Worm (Caenorhabditis elegans) whole organism, L1 larva: ENCODE data around the gene F58A6.2.

Source experiments
- alr-1 ChIP-seq: fragments of 200-800 bp; sonication (Bioruptor generic); optimal IDR thresholded peaks from 2 replicates; lab custom pipeline; 2018; ENCODE audit warnings: borderline replicate concordance, mild to moderate bottlenecking, missing genetic modification characterization, missing compliant biosample characterization
- ama-1 ChIP-seq: fragments of 150-350 bp; optimal IDR thresholded peaks from 2 replicates; lab custom pipeline; 2014
- blmp-1 ChIP-seq: fragments of 150-350 bp; optimal IDR thresholded peaks from 2 replicates; lab custom pipeline; 2014; ENCODE audit warnings: missing biosample characterization, missing genetic modification characterization
- ceh-63 ChIP-seq: fragments of 200-800 bp; sonication (Bioruptor generic); optimal IDR thresholded peaks from 2 replicates; lab custom pipeline; 2018; ENCODE audit warnings: mild to moderate bottlenecking, missing genetic modification characterization, missing compliant biosample characterization
- ceh-8 ChIP-seq: fragments of 200-800 bp; sonication (Bioruptor generic); optimal IDR thresholded peaks from 2 replicates; lab custom pipeline; 2018; ENCODE audit warnings: mild to moderate bottlenecking, missing genetic modification characterization, moderate library complexity, missing compliant biosample characterization
- ceh-82 ChIP-seq, 3 experiments: fragments of 150-350 bp in 1 of 3; sonication (generic microtip) in 2 of 3; optimal IDR thresholded peaks; 2 replicates each; lab custom pipeline; 2014 to 2017; ENCODE audit warnings: missing biosample characterization in 3 of 3, missing genetic modification characterization in 3 of 3
- ceh-90 ChIP-seq: sonication (generic microtip); optimal IDR thresholded peaks from 2 replicates; lab custom pipeline; 2016; ENCODE audit warnings: missing genetic modification characterization, missing compliant biosample characterization
- ces-1 ChIP-seq: fragments of 150-350 bp; optimal IDR thresholded peaks from 2 replicates; lab custom pipeline; 2014; ENCODE audit warnings: missing biosample characterization, missing genetic modification reagents, missing genetic modification characterization
- dpl-1 ChIP-seq, 3 experiments: fragments of 150-350 bp in 2 of 3; sonication (generic microtip) in 1 of 3; optimal IDR thresholded peaks; 2 replicates each; lab custom pipeline; 2014 to 2017; ENCODE audit warnings: missing biosample characterization in 3 of 3, missing genetic modification characterization in 3 of 3, missing genetic modification reagents in 3 of 3
- efl-3 ChIP-seq: fragments of 200-800 bp; sonication (Bioruptor generic); optimal IDR thresholded peaks from 2 replicates; lab custom pipeline; 2018; ENCODE audit warnings: mild to moderate bottlenecking, missing genetic modification characterization, missing compliant biosample characterization
- elt-2 ChIP-seq: sonication (generic microtip); optimal IDR thresholded peaks from 2 replicates; lab custom pipeline; 2016; ENCODE audit warnings: missing genetic modification characterization, mild to moderate bottlenecking, inconsistent platforms, missing compliant biosample characterization, missing genetic modification reagents
- fkh-10 ChIP-seq: sonication (generic microtip); optimal IDR thresholded peaks from 2 replicates; lab custom pipeline; 2017; ENCODE audit warnings: missing biosample characterization, missing genetic modification reagents, missing genetic modification characterization
- hpl-2 ChIP-seq: fragments of 150-350 bp; optimal IDR thresholded peaks from 2 replicates; lab custom pipeline; 2014; ENCODE audit warnings: missing biosample characterization, missing genetic modification reagents, missing genetic modification characterization
- irx-1 ChIP-seq: sonication (generic microtip); optimal IDR thresholded peaks from 2 replicates; lab custom pipeline; 2016; ENCODE audit warnings: missing genetic modification characterization, missing compliant biosample characterization
- jun-1 ChIP-seq: fragments of 150-350 bp; optimal IDR thresholded peaks from 2 replicates; lab custom pipeline; 2014; ENCODE audit warnings: missing biosample characterization, missing genetic modification reagents, missing genetic modification characterization
- lin-13 ChIP-seq: fragments of 150-350 bp; optimal IDR thresholded peaks from 2 replicates; lab custom pipeline; 2014; ENCODE audit warnings: missing biosample characterization, missing genetic modification reagents, missing genetic modification characterization
- lin-14 ChIP-seq: fragments of 200-800 bp; sonication (Bioruptor generic); optimal IDR thresholded peaks from 2 replicates; lab custom pipeline; 2018; ENCODE audit warnings: mild to moderate bottlenecking, missing genetic modification characterization, moderate library complexity, missing compliant biosample characterization
- lin-15B ChIP-seq: fragments of 150-350 bp; sonication (generic microtip); optimal IDR thresholded peaks from 3 replicates; lab custom pipeline; 2014; ENCODE audit warnings: missing biosample characterization, missing genetic modification characterization
- lin-35 ChIP-seq, 2 experiments: fragments of 150-350 bp; optimal IDR thresholded peaks; 2 replicates each; lab custom pipeline; 2014; ENCODE audit warnings: missing biosample characterization in 2 of 2, missing genetic modification characterization in 2 of 2, missing genetic modification reagents in 2 of 2
- lir-3 ChIP-seq: sonication (generic microtip); optimal IDR thresholded peaks from 2 replicates; lab custom pipeline; 2016; ENCODE audit warnings: mild to moderate bottlenecking, missing genetic modification characterization, moderate library complexity, missing compliant biosample characterization; ENCODE audit not compliant: poor library complexity
- mab-9 ChIP-seq: fragments of 200-800 bp; sonication (Bioruptor generic); IDR thresholded peaks from 2 replicates; pipeline ENCODE4 v1.3.6; 2022; ENCODE audit warnings: missing genetic modification reagents, missing genetic modification characterization, missing compliant biosample characterization
- mep-1 ChIP-seq: fragments of 150-350 bp; optimal IDR thresholded peaks from 2 replicates; lab custom pipeline; 2014; ENCODE audit warnings: missing biosample characterization, missing genetic modification characterization
- nhr-11 ChIP-seq: fragments of 150-350 bp; optimal IDR thresholded peaks from 2 replicates; lab custom pipeline; 2014; ENCODE audit warnings: missing biosample characterization, missing genetic modification characterization
- nhr-12 ChIP-seq: sonication (generic microtip); optimal IDR thresholded peaks from 2 replicates; lab custom pipeline; 2017; ENCODE audit warnings: missing biosample characterization, missing genetic modification characterization
- nhr-19 ChIP-seq: fragments of 200-800 bp; sonication (Bioruptor generic); conservative IDR thresholded peaks from 2 replicates; pipeline ENCODE4 v1.3.6; 2022; ENCODE audit warnings: missing genetic modification characterization, missing compliant biosample characterization
- nhr-237 ChIP-seq: fragments of 150-350 bp; optimal IDR thresholded peaks from 2 replicates; lab custom pipeline; 2014; ENCODE audit warnings: missing biosample characterization, missing genetic modification characterization
- nhr-28 ChIP-seq: fragments of 150-350 bp; optimal IDR thresholded peaks from 2 replicates; lab custom pipeline; 2014; ENCODE audit warnings: missing biosample characterization, missing genetic modification characterization
- nhr-71 ChIP-seq: sonication (generic microtip); optimal IDR thresholded peaks from 2 replicates; lab custom pipeline; 2016; ENCODE audit warnings: mild to moderate bottlenecking, missing genetic modification characterization, moderate library complexity, missing compliant biosample characterization
- nhr-84 ChIP-seq: sonication (generic microtip); optimal IDR thresholded peaks from 2 replicates; lab custom pipeline; 2017; ENCODE audit warnings: missing biosample characterization, missing genetic modification characterization
- nhr-85 ChIP-seq: sonication (generic microtip); peaks from one replicate; lab custom pipeline; 2016; ENCODE audit warnings: missing genetic modification characterization, inconsistent platforms, missing compliant biosample characterization
- nhr-90 ChIP-seq: sonication (generic microtip); optimal IDR thresholded peaks from 2 replicates; lab custom pipeline; 2016; ENCODE audit warnings: mild to moderate bottlenecking, missing genetic modification characterization, missing compliant biosample characterization; ENCODE audit not compliant: poor library complexity
- sox-4 ChIP-seq: sonication (generic microtip); optimal IDR thresholded peaks from 2 replicates; lab custom pipeline; 2016; ENCODE audit warnings: missing genetic modification characterization, missing compliant biosample characterization
- tbx-2 ChIP-seq: sonication (generic microtip); optimal IDR thresholded peaks from 2 replicates; lab custom pipeline; 2016; ENCODE audit warnings: missing genetic modification characterization, missing compliant biosample characterization
- tlp-1 ChIP-seq: fragments of 150-350 bp; optimal IDR thresholded peaks from 2 replicates; lab custom pipeline; 2014; ENCODE audit warnings: missing biosample characterization, missing genetic modification characterization
- unc-62 ChIP-seq: fragments of 150-350 bp; optimal IDR thresholded peaks from 2 replicates; lab custom pipeline; 2014; ENCODE audit warnings: missing biosample characterization, missing genetic modification reagents, missing genetic modification characterization
- xbp-1 ChIP-seq: sonication (generic microtip); optimal IDR thresholded peaks from 2 replicates; lab custom pipeline; 2016; ENCODE audit warnings: missing genetic modification characterization, missing compliant biosample characterization
- zag-1 ChIP-seq: fragments of 150-350 bp; optimal IDR thresholded peaks from 2 replicates; lab custom pipeline; 2014; ENCODE audit warnings: missing biosample characterization, missing genetic modification characterization
- ztf-11 ChIP-seq, 2 experiments: sonication (generic microtip); optimal IDR thresholded peaks; 2 replicates each; lab custom pipeline; 2016 to 2017; ENCODE audit warnings: missing genetic modification characterization in 2 of 2, missing biosample characterization in 1 of 2, missing compliant biosample characterization in 1 of 2

The F58A6.2 gene

DNA sequence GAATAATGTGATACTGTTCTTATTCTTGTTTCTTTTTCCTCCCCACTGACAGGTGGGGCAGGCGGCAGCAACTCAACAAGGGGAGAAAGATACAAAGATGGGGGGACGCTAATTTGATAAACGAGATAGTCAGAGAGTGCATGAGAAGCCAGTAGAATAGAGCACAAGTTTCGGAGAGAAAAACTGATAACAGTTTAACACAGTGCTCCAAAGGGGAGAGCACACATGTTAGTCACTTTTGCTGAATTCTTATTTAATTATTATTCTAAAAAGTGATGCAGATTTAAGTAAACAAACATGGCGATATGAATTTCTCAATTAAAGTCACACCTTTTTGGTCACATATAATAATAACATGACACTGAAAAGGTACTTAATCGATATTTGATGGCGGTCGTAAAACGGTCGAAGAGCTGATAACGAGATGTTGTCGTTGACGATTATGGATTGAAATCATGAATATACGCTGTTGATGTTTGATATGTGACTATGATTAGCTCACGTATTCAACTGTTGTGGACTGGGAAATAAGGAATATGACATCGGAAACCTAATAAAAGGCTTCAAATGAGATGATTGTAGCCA is 49.5 kb downstream of the F58A6.2 start:
- TF ChIP-seq ceh-63 (GFP tag; lab: Kevin White, UChicago): no peak
- no peak for TF ChIP-seq nhr-237 (tag; lab: Kevin White, UChicago)
- no peak for TF ChIP-seq mep-1 (tag; lab: Kevin White, UChicago)
- TF ChIP-seq tlp-1 (tag; lab: Kevin White, UChicago): peak; percentile 44
- TF ChIP-seq elt-2: peak; percentile 97
- peak; percentile 23 for TF ChIP-seq lin-14 (GFP tag; lab: Kevin White, UChicago)
- no peak for TF ChIP-seq hpl-2 (GFP tag; lab: Kevin White, UChicago)
- no peak for TF ChIP-seq nhr-19 (GFP tag; lab: Robert Waterston, UW)
- no peak for TF ChIP-seq nhr-90 (tag; lab: Kevin White, UChicago)
- TF ChIP-seq nhr-71 (tag; lab: Kevin White, UChicago): peak; percentile 36
- TF ChIP-seq irx-1: no peak
- no peak for TF ChIP-seq alr-1
- no peak for TF ChIP-seq nhr-12 (tag; lab: Kevin White, UChicago)
- no peak for TF ChIP-seq nhr-11 (tag; lab: Kevin White, UChicago)

- no peak for TF ChIP-seq mep-1 (tag; lab: Kevin White, UChicago)
- TF ChIP-seq elt-2: peak; percentile 88
- TF ChIP-seq zag-1: no peak
- no peak for TF ChIP-seq fkh-10 (GFP tag; lab: Kevin White, UChicago)
Measured at ce11 chrII:5186870-5187269, 50.4 kb downstream of the F58A6.2 start.

DNA sequence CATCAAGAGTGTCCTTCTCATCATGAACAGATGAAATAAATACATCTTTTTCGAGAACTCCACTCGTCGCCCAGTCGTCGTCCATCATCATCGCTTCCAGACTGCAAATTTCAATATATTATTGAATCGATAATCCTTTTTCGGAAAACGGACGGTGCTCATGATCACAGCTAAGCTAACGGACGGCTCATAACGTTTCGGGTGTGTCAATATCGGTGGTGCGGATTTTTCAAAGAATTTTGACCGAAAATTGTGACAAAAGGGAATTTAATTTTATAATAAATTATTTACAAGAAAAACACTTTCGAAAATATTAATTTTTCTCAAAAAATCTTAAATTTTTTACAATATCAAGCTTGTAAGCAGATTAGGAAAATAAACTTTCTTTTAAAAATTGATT is 51.0 kb downstream of the F58A6.2 start, which contains the start of gene crh-2:
crh-2 (minus strand) TSS at position 101 of the 400 bp plus-strand sequence.
- TF ChIP-seq nhr-12 (tag; lab: Kevin White, UChicago): no peak
- TF ChIP-seq mab-9 (GFP tag; lab: Robert Waterston, UW): no peak
- TF ChIP-seq xbp-1 (tag; lab: Kevin White, UChicago): no peak
- TF ChIP-seq nhr-71 (tag; lab: Kevin White, UChicago): no peak
- TF ChIP-seq ces-1 (GFP tag; lab: Kevin White, UChicago): no peak
- no peak for TF ChIP-seq sox-4 (tag; lab: Kevin White, UChicago)
- TF ChIP-seq nhr-85 (tag; lab: Kevin White, UChicago): no peak
- TF ChIP-seq efl-3: no peak
- TF ChIP-seq blmp-1 (tag; lab: Kevin White, UChicago): no peak
- no peak for TF ChIP-seq nhr-28 (tag; lab: Kevin White, UChicago)
- no peak for TF ChIP-seq tbx-2 (tag; lab: Kevin White, UChicago)

DNA sequence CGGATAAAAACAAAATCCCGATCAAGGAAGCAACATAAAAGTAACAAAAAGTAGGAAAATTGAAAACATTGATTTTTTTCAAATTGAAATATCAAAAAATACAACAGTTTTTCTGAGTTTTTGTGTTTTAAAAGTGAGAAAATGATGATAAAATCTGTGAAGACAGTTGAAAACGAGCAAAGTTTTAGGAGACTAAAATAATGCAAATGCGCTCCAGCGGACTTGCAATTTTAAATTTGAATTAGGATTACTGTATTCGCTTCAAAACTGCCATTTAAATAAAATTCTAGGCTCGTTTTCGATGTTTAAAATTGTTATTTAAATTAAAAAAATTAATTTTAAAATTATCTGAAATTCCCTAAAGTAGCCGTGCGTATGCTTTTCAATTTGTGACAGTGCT is 51.4 kb downstream of the F58A6.2 start:
- no peak for TF ChIP-seq zag-1
- no peak for TF ChIP-seq unc-62 (GFP tag; lab: Kevin White, UChicago)
- TF ChIP-seq ama-1 (lab: Kevin White, UChicago): no peak
- no peak for TF ChIP-seq hpl-2 (GFP tag; lab: Kevin White, UChicago)
- TF ChIP-seq lin-15B (tag; lab: Kevin White, UChicago): no peak
- no peak for TF ChIP-seq dpl-1 (GFP tag; optimal IDR thresholded peaks at IDR 0.05; lab: Kevin White, UChicago)
- no peak for TF ChIP-seq ceh-8 (GFP tag; lab: Kevin White, UChicago)
- no peak for TF ChIP-seq ceh-82 (tag; optimal IDR thresholded peaks at IDR 0.05; lab: Kevin White, UChicago)
- no peak for TF ChIP-seq nhr-84 (tag; lab: Kevin White, UChicago)
- no peak for TF ChIP-seq lir-3 (tag; lab: Kevin White, UChicago)
- TF ChIP-seq ceh-90 (tag; lab: Kevin White, UChicago): no peak
- TF ChIP-seq jun-1 (tag; lab: Kevin White, UChicago): no peak
- TF ChIP-seq lin-35 (GFP tag; optimal IDR thresholded peaks at IDR 0.05; lab: Kevin White, UChicago): no peak
- no peak for TF ChIP-seq ztf-11 (tag; optimal IDR thresholded peaks at IDR 0.05; lab: Kevin White, UChicago)
- no peak for TF ChIP-seq nhr-85 (tag; lab: Kevin White, UChicago)
- TF ChIP-seq lin-13 (GFP tag; lab: Kevin White, UChicago): no peak
